Worm (Caenorhabditis elegans) whole organism, early embryonic: ENCODE data around the gene spt-5.

Source experiments
- B0310.2 ChIP-seq: sonication (generic microtip); optimal IDR thresholded peaks from 2 replicates; lab custom pipeline; 2016; ENCODE audit warnings: mild to moderate bottlenecking, missing genetic modification characterization, missing compliant biosample characterization
- F13C5.2 ChIP-seq: sonication (generic microtip); optimal IDR thresholded peaks from 2 replicates; lab custom pipeline; 2017; ENCODE audit warnings: mild to moderate bottlenecking, missing genetic modification characterization, inconsistent platforms, missing compliant biosample characterization
- ama-1 ChIP-seq: fragments of 150-350 bp; optimal IDR thresholded peaks from 2 replicates; lab custom pipeline; 2014
- hmbx-1 ChIP-seq: sonication (generic microtip); optimal IDR thresholded peaks from 2 replicates; lab custom pipeline; 2016; ENCODE audit warnings: mild to moderate bottlenecking, missing genetic modification characterization, missing compliant biosample characterization
- hmg-4 ChIP-seq: fragments of 200-800 bp; sonication (Bioruptor generic); optimal IDR thresholded peaks from 2 replicates; lab custom pipeline; 2018; ENCODE audit warnings: mild to moderate bottlenecking, missing genetic modification characterization, missing compliant biosample characterization
- scrt-1 ChIP-seq: fragments of 200-800 bp; sonication (Bioruptor generic); IDR thresholded peaks from 2 replicates; pipeline ENCODE4 v1.3.6; 2022; ENCODE audit warnings: missing genetic modification characterization, missing compliant biosample characterization
- tbx-11 ChIP-seq: fragments of 200-800 bp; sonication (Bioruptor generic); IDR thresholded peaks from 2 replicates; pipeline ENCODE4 v1.3.6; 2022; ENCODE audit warnings: missing genetic modification characterization, missing compliant biosample characterization

DNA sequence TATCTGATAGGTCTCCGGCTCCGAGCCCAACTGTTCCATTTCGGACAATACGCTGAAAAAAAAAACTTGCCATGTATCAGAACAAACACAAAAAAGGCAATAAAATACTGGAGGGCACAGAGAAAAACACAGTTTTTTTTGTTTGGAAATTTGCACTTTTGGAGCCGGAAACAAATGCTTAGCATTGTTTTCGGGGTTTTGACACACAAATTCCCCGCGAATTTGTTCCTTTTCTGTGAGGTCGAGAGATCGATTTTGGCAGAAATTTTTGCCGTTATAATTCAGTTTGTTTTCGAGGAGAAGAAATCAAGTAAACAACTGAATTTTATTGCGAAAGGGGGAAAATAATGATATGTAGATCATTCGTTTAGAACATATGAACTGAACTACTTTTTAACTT lies 5.3 kb downstream of the spt-5 start, which contains the start of gene K08E4.2:
- TF ChIP-seq ama-1 (lab: Kevin White, UChicago) (no peak), F13C5.2 (tag; lab: Kevin White, UChicago) (no peak), tbx-11 (no peak), hmbx-1 (tag; lab: Kevin White, UChicago) (no peak), hmg-4 (GFP tag; lab: Kevin White, UChicago) (no peak), scrt-1 (GFP tag; lab: Robert Waterston, UW) (no peak), B0310.2 (no peak)
